Fruit fly (Drosophila melanogaster) whole organism, adult: ENCODE data around the gene EloA.

Experiments
- CG11617 ChIP-seq: fragments of 200-800 bp; sonication (Bioruptor generic); optimal IDR thresholded peaks from 2 replicates; lab custom pipeline; 2017; ENCODE audit warnings: mild to moderate bottlenecking, missing biosample characterization, missing genetic modification reagents, missing genetic modification characterization
- CG12768 ChIP-seq: fragments of 200-800 bp; sonication (Bioruptor generic); optimal IDR thresholded peaks from 2 replicates; lab custom pipeline; 2017; ENCODE audit warnings: missing biosample characterization, missing genetic modification characterization, mild to moderate bottlenecking, moderate library complexity, missing genetic modification reagents
- CG14711 ChIP-seq: fragments of 200-800 bp; sonication (Bioruptor generic); optimal IDR thresholded peaks from 2 replicates; lab custom pipeline; 2018; ENCODE audit warnings: missing biosample characterization, mild to moderate bottlenecking, missing genetic modification characterization, moderate library complexity
- CG1620 ChIP-seq: fragments of 200-800 bp; sonication (Bioruptor generic); optimal IDR thresholded peaks from 2 replicates; lab custom pipeline; 2016; ENCODE audit warnings: missing biosample characterization, missing genetic modification characterization
- CG33017 ChIP-seq: fragments of 200-800 bp; sonication (Bioruptor generic); optimal IDR thresholded peaks from 2 replicates; lab custom pipeline; 2018; ENCODE audit warnings: missing biosample characterization, mild to moderate bottlenecking, missing genetic modification characterization, moderate library complexity
- CG5204 ChIP-seq: fragments of 200-800 bp; sonication (Bioruptor generic); optimal IDR thresholded peaks from 2 replicates; lab custom pipeline; 2016; ENCODE audit warnings: missing biosample characterization, missing genetic modification characterization
- CG7045 ChIP-seq: fragments of 200-800 bp; sonication (Bioruptor generic); optimal IDR thresholded peaks from 2 replicates; lab custom pipeline; 2017; ENCODE audit warnings: missing biosample characterization, mild to moderate bottlenecking, missing genetic modification characterization
- CG7101 ChIP-seq: fragments of 200-800 bp; sonication (Bioruptor generic); optimal IDR thresholded peaks from 2 replicates; lab custom pipeline; 2018; ENCODE audit warnings: missing biosample characterization, mild to moderate bottlenecking, missing genetic modification characterization, moderate library complexity
- Clk ChIP-seq: fragments of 200-800 bp; sonication (Bioruptor generic); optimal IDR thresholded peaks from 2 replicates; lab custom pipeline; 2017; ENCODE audit warnings: missing biosample characterization, missing genetic modification characterization
- Crg-1 ChIP-seq: fragments of 200-800 bp; sonication (Bioruptor generic); optimal IDR thresholded peaks from 2 replicates; lab custom pipeline; 2016; ENCODE audit warnings: missing biosample characterization, missing genetic modification characterization
- Hr96 ChIP-seq: fragments of 200-800 bp; sonication (Bioruptor generic); optimal IDR thresholded peaks from 2 replicates; lab custom pipeline; 2016; ENCODE audit warnings: missing biosample characterization, missing genetic modification characterization
- Mnt ChIP-seq: fragments of 200-800 bp; sonication (Bioruptor generic); optimal IDR thresholded peaks from 2 replicates; lab custom pipeline; 2016; ENCODE audit warnings: missing biosample characterization, mild to moderate bottlenecking, missing genetic modification characterization
- bab1 ChIP-seq: fragments of 200-800 bp; sonication (Bioruptor generic); optimal IDR thresholded peaks from 3 replicates; lab custom pipeline; 2019; ENCODE audit warnings: missing biosample characterization, mild to moderate bottlenecking, missing genetic modification characterization, moderate library complexity
- cic ChIP-seq: fragments of 200-800 bp; sonication (Bioruptor generic); optimal IDR thresholded peaks from 2 replicates; lab custom pipeline; 2017; ENCODE audit warnings: missing biosample characterization, mild to moderate bottlenecking, missing genetic modification characterization, moderate library complexity
- cnc ChIP-seq, 2 experiments: fragments of >200 bp; optimal IDR thresholded peaks; 2 replicates each; lab custom pipeline; 2017
- kay ChIP-seq: fragments of 200-800 bp; sonication (Bioruptor generic); peaks from one replicate; lab custom pipeline; 2016; ENCODE audit warnings: missing biosample characterization, missing genetic modification characterization, borderline replicate concordance
- ovo ChIP-seq: fragments of 200-800 bp; sonication (Bioruptor generic); optimal IDR thresholded peaks from 2 replicates; lab custom pipeline; 2016; ENCODE audit warnings: missing biosample characterization, missing genetic modification characterization
- pad ChIP-seq: fragments of 200-800 bp; sonication (Bioruptor generic); optimal IDR thresholded peaks from 3 replicates; lab custom pipeline; 2017; ENCODE audit warnings: missing biosample characterization, missing genetic modification characterization, mild to moderate bottlenecking, moderate library complexity, missing genetic modification reagents
- tj ChIP-seq: fragments of 200-800 bp; sonication (Bioruptor generic); optimal IDR thresholded peaks from 3 replicates; lab custom pipeline; 2017; ENCODE audit warnings: missing biosample characterization, mild to moderate bottlenecking, missing genetic modification characterization, moderate library complexity
- toe ChIP-seq: fragments of 200-800 bp; sonication (Bioruptor generic); optimal IDR thresholded peaks from 2 replicates; lab custom pipeline; 2016; ENCODE audit warnings: missing biosample characterization, missing genetic modification characterization

Gene EloA

DNA sequence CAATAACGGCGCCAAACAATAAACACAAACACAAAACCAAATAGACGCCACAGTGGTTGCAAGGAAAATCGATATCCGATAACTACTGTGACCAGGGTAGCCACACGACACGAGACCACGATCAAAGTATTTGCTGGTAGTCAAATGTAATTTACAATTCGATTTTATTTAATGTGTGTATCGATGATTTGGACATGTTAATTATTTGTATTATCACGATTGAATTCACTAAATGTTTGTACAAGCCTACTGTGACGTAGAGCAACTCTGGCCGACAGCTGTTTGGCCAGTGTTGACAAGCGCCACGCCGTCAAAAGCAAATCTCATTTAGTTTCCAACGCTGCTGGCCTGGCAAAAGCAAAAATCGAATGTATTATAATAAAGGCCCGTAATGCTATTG lies at the start of gene EloA, which contains the start of gene Rad60:
Gene EloA (plus strand): TSS at position 308 of the 400 bp plus-strand sequence.
Gene Rad60 (minus strand): TSS at position 222 of the 400 bp plus-strand sequence.
- TF ChIP-seq ovo (GFP tag; lab: Kevin White, UChicago) (peak; percentile 43), CG7101 (tag; lab: Kevin White, UChicago) (peak; percentile 82), CG12768 (GFP tag; lab: Kevin White, UChicago) (peak; percentile 72), CG1620 (peak; percentile 76), CG7045 (GFP tag; lab: Kevin White, UChicago) (peak; percentile 68), Hr96 (peak; percentile 80), Clk (peak; percentile 56), CG14711 (tag; lab: Kevin White, UChicago) (peak; percentile 100), kay (GFP tag; lab: Kevin White, UChicago) (no peak), Mnt (peak; percentile 67), Crg-1 (GFP tag; lab: Kevin White, UChicago) (peak; percentile 74), CG11617 (peak; percentile 72), toe (GFP tag; lab: Kevin White, UChicago) (peak; percentile 79), CG5204 (GFP tag; lab: Kevin White, UChicago) (no peak), cic (GFP tag; lab: Kevin White, UChicago) (peak; percentile 16), pad (GFP tag; lab: Kevin White, UChicago) (peak; percentile 63), cnc (optimal IDR thresholded peaks at IDR 0.05; lab: Kevin White, UChicago) (no peak), tj (GFP tag; lab: Kevin White, UChicago) (peak; percentile 40), bab1 (GFP tag; lab: Kevin White, UChicago) (peak; percentile 85), CG33017 (peak; percentile 44)

DNA sequence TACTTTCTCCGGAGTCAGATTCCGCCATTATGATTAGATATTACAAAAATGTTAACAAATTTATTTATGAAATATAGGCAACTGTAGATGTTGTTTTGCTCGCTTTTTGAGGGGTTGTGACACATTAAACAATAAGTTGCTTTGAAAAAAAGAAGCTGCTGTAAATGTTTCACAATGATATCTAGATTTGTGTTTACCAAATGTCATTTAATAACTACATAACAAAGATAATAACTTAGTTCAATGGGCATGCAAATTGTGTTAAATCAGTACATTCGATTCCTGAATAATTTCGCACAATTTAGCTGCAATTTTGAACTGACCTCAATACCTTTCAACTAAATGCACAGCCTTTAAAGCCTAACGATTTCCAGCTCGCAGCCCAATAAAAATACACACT lies 47.4 kb upstream of the EloA start, which contains the start of gene fzo:
Gene fzo (minus strand): TSS at position 101 of the 400 bp plus-strand sequence.
- no peak for TF ChIP-seq CG7045 (GFP tag; lab: Kevin White, UChicago)
- no peak for TF ChIP-seq Clk
- no peak for TF ChIP-seq Crg-1 (GFP tag; lab: Kevin White, UChicago)
- no peak for TF ChIP-seq tj (GFP tag; lab: Kevin White, UChicago)
- no peak for TF ChIP-seq CG11617
- no peak for TF ChIP-seq kay (GFP tag; lab: Kevin White, UChicago)
- no peak for TF ChIP-seq CG33017
- no peak for TF ChIP-seq CG14711 (tag; lab: Kevin White, UChicago)
- TF ChIP-seq bab1 (GFP tag; lab: Kevin White, UChicago) = no peak
- TF ChIP-seq CG5204 (GFP tag; lab: Kevin White, UChicago) = no peak
- no peak for TF ChIP-seq CG7101 (tag; lab: Kevin White, UChicago)
- TF ChIP-seq cnc (optimal IDR thresholded peaks at IDR 0.05; lab: Kevin White, UChicago) = no peak
- TF ChIP-seq cic (GFP tag; lab: Kevin White, UChicago) = no peak
- TF ChIP-seq Mnt = no peak
- TF ChIP-seq ovo (GFP tag; lab: Kevin White, UChicago) = no peak
- TF ChIP-seq CG1620 = no peak
- no peak for TF ChIP-seq CG12768 (GFP tag; lab: Kevin White, UChicago)
- no peak for TF ChIP-seq toe (GFP tag; lab: Kevin White, UChicago)

DNA sequence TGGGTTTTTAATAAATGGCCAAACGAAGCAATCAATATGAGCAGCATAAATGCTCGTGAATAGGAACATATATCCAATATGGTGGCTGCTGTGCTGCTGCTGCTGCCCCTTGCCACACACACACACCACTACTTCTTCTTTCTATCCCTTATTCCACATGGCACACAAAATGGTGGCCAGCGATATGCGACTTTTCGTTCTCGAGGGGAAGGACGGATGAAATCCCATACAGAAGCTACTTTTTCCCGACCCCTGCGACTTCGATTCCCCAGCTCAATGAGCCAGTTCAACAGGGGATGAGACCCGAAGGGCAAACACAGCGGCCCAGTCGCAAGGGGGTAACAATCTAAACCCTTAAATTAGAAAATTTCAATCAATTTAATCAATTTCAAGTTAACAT lies 44.1 kb upstream of the EloA start:
- TF ChIP-seq CG12768 (GFP tag; lab: Kevin White, UChicago) (no peak), CG11617 (no peak), pad (GFP tag; lab: Kevin White, UChicago) (no peak), kay (GFP tag; lab: Kevin White, UChicago) (no peak), CG7101 (tag; lab: Kevin White, UChicago) (no peak), CG5204 (GFP tag; lab: Kevin White, UChicago) (no peak), CG1620 (no peak), tj (GFP tag; lab: Kevin White, UChicago) (no peak), cic (GFP tag; lab: Kevin White, UChicago) (no peak)

DNA sequence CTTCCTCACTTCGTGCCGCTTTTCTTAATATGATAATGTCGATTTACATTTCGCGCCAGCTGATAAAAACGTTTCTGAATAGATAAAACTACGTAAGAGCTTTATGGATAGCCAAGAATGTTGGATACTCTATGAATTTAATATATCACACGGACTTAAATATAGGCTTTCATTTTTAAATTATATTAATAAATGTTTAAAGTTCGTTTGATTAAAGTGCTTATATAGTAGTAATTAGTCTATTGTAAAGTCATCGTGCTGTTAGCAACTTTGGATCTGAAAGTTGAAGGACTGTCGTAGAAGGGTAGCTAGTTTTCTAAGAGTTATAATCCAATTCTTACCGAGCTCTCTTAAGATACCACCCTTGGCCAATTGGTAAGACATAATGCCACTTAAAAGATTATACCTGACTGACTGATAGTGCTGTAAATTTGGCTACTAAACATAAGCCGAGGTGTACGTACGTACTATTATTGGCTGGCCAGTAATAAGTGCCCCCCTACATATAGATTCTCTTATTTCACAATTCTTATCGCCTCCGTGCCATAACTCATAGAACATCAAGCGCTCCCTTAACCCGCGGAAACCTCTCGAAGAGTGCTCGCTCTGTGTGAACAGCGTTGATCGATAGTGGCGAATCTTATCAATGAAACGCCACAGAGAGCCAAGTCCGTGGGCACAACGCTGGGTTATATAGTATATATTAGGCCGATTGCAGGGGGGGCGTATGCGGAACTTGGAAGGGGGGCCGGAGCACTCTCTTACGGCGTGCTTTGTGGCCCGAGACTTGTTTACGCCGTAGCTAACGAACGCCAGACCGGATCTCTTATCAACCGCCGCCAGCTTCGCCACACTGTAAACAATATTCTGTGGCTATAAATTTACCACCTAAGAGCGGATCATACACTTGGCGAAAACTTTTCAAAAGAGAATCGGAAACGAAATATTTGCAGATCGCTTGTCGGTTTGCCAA lies 40.8 kb upstream of the EloA start:
- TF ChIP-seq pad (GFP tag; lab: Kevin White, UChicago) (no peak), CG14711 (tag; lab: Kevin White, UChicago) (peak; percentile 25), CG33017 (peak; percentile 17), CG5204 (GFP tag; lab: Kevin White, UChicago) (peak; percentile 27), ovo (GFP tag; lab: Kevin White, UChicago) (peak; percentile 5), tj (GFP tag; lab: Kevin White, UChicago) (no peak), CG7045 (GFP tag; lab: Kevin White, UChicago) (peak; percentile 21), toe (GFP tag; lab: Kevin White, UChicago) (peak; percentile 33), cic (GFP tag; lab: Kevin White, UChicago) (peak; percentile 99), cnc (optimal IDR thresholded peaks at IDR 0.05; lab: Kevin White, UChicago) (peak in 1 of 2 experiments; percentile 42), Mnt (peak; percentile 63), Hr96 (no peak), CG12768 (GFP tag; lab: Kevin White, UChicago) (peak; percentile 62), CG7101 (tag; lab: Kevin White, UChicago) (peak; percentile 12)

DNA sequence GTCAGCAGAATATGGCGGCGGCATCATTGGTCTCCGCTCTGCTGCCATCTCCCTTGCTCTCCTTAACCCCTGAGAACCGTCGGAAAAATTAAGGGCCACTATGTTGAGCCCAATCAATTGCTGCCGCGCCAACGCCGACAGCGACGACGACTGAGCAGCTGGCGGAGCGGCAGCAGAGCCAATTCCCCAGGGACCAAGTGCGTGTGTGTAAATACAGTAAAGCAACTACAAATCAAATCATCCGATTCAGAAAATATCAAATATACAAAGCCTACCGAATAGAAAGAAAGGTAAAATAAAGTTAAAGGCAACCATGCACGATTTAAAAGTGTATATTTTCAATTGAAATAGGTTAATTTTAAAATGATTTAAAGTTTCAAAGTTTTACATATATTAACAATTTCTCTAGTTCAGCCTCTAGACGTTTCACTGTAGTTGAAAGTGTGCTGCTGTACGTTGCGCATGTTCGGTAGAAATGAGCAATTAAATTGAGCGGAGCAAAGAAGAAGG lies 39.6 kb upstream of the EloA start:
- peak; percentile 0 for TF ChIP-seq toe (GFP tag; lab: Kevin White, UChicago)
- no peak for TF ChIP-seq CG33017
- TF ChIP-seq bab1 (GFP tag; lab: Kevin White, UChicago) = no peak
- TF ChIP-seq kay (GFP tag; lab: Kevin White, UChicago) = no peak
- no peak for TF ChIP-seq CG5204 (GFP tag; lab: Kevin White, UChicago)
- TF ChIP-seq CG7101 (tag; lab: Kevin White, UChicago) = peak; percentile 26
- TF ChIP-seq ovo (GFP tag; lab: Kevin White, UChicago) = no peak
- TF ChIP-seq cnc (optimal IDR thresholded peaks at IDR 0.05; lab: Kevin White, UChicago) = no peak
- no peak for TF ChIP-seq tj (GFP tag; lab: Kevin White, UChicago)
- TF ChIP-seq Crg-1 (GFP tag; lab: Kevin White, UChicago) = no peak
- no peak for TF ChIP-seq cic (GFP tag; lab: Kevin White, UChicago)
- no peak for TF ChIP-seq Hr96
- no peak for TF ChIP-seq CG11617
- TF ChIP-seq pad (GFP tag; lab: Kevin White, UChicago) = no peak
- no peak for TF ChIP-seq CG14711 (tag; lab: Kevin White, UChicago)
- TF ChIP-seq Mnt = no peak
- TF ChIP-seq CG7045 (GFP tag; lab: Kevin White, UChicago) = no peak
- TF ChIP-seq Clk = no peak
- TF ChIP-seq CG1620 = no peak
- TF ChIP-seq CG12768 (GFP tag; lab: Kevin White, UChicago) = peak; percentile 18
